Fruit fly (Drosophila melanogaster) whole organism, adult: ENCODE data around the gene CG31279.

ENCODE experiments used
- CG11617 ChIP-seq: fragments of 200-800 bp; sonication (Bioruptor generic); optimal IDR thresholded peaks from 2 replicates; lab custom pipeline; 2017; ENCODE audit warnings: mild to moderate bottlenecking, missing biosample characterization, missing genetic modification reagents, missing genetic modification characterization
- CG12768 ChIP-seq: fragments of 200-800 bp; sonication (Bioruptor generic); optimal IDR thresholded peaks from 2 replicates; lab custom pipeline; 2017; ENCODE audit warnings: missing biosample characterization, missing genetic modification characterization, mild to moderate bottlenecking, moderate library complexity, missing genetic modification reagents
- CG14711 ChIP-seq: fragments of 200-800 bp; sonication (Bioruptor generic); optimal IDR thresholded peaks from 2 replicates; lab custom pipeline; 2018; ENCODE audit warnings: missing biosample characterization, mild to moderate bottlenecking, missing genetic modification characterization, moderate library complexity
- CG1620 ChIP-seq: fragments of 200-800 bp; sonication (Bioruptor generic); optimal IDR thresholded peaks from 2 replicates; lab custom pipeline; 2016; ENCODE audit warnings: missing biosample characterization, missing genetic modification characterization
- CG33017 ChIP-seq: fragments of 200-800 bp; sonication (Bioruptor generic); optimal IDR thresholded peaks from 2 replicates; lab custom pipeline; 2018; ENCODE audit warnings: missing biosample characterization, mild to moderate bottlenecking, missing genetic modification characterization, moderate library complexity
- CG5204 ChIP-seq: fragments of 200-800 bp; sonication (Bioruptor generic); optimal IDR thresholded peaks from 2 replicates; lab custom pipeline; 2016; ENCODE audit warnings: missing biosample characterization, missing genetic modification characterization
- CG7045 ChIP-seq: fragments of 200-800 bp; sonication (Bioruptor generic); optimal IDR thresholded peaks from 2 replicates; lab custom pipeline; 2017; ENCODE audit warnings: missing biosample characterization, mild to moderate bottlenecking, missing genetic modification characterization
- CG7101 ChIP-seq: fragments of 200-800 bp; sonication (Bioruptor generic); optimal IDR thresholded peaks from 2 replicates; lab custom pipeline; 2018; ENCODE audit warnings: missing biosample characterization, mild to moderate bottlenecking, missing genetic modification characterization, moderate library complexity
- Clk ChIP-seq: fragments of 200-800 bp; sonication (Bioruptor generic); optimal IDR thresholded peaks from 2 replicates; lab custom pipeline; 2017; ENCODE audit warnings: missing biosample characterization, missing genetic modification characterization
- Crg-1 ChIP-seq: fragments of 200-800 bp; sonication (Bioruptor generic); optimal IDR thresholded peaks from 2 replicates; lab custom pipeline; 2016; ENCODE audit warnings: missing biosample characterization, missing genetic modification characterization
- Hr96 ChIP-seq: fragments of 200-800 bp; sonication (Bioruptor generic); optimal IDR thresholded peaks from 2 replicates; lab custom pipeline; 2016; ENCODE audit warnings: missing biosample characterization, missing genetic modification characterization
- Mnt ChIP-seq: fragments of 200-800 bp; sonication (Bioruptor generic); optimal IDR thresholded peaks from 2 replicates; lab custom pipeline; 2016; ENCODE audit warnings: missing biosample characterization, mild to moderate bottlenecking, missing genetic modification characterization
- bab1 ChIP-seq: fragments of 200-800 bp; sonication (Bioruptor generic); optimal IDR thresholded peaks from 3 replicates; lab custom pipeline; 2019; ENCODE audit warnings: missing biosample characterization, mild to moderate bottlenecking, missing genetic modification characterization, moderate library complexity
- cic ChIP-seq: fragments of 200-800 bp; sonication (Bioruptor generic); optimal IDR thresholded peaks from 2 replicates; lab custom pipeline; 2017; ENCODE audit warnings: missing biosample characterization, mild to moderate bottlenecking, missing genetic modification characterization, moderate library complexity
- cnc ChIP-seq, 2 experiments: fragments of >200 bp; optimal IDR thresholded peaks; 2 replicates each; lab custom pipeline; 2017
- kay ChIP-seq: fragments of 200-800 bp; sonication (Bioruptor generic); peaks from one replicate; lab custom pipeline; 2016; ENCODE audit warnings: missing biosample characterization, missing genetic modification characterization, borderline replicate concordance
- ovo ChIP-seq: fragments of 200-800 bp; sonication (Bioruptor generic); optimal IDR thresholded peaks from 2 replicates; lab custom pipeline; 2016; ENCODE audit warnings: missing biosample characterization, missing genetic modification characterization
- pad ChIP-seq: fragments of 200-800 bp; sonication (Bioruptor generic); optimal IDR thresholded peaks from 3 replicates; lab custom pipeline; 2017; ENCODE audit warnings: missing biosample characterization, missing genetic modification characterization, mild to moderate bottlenecking, moderate library complexity, missing genetic modification reagents
- tj ChIP-seq: fragments of 200-800 bp; sonication (Bioruptor generic); optimal IDR thresholded peaks from 3 replicates; lab custom pipeline; 2017; ENCODE audit warnings: missing biosample characterization, mild to moderate bottlenecking, missing genetic modification characterization, moderate library complexity
- toe ChIP-seq: fragments of 200-800 bp; sonication (Bioruptor generic); optimal IDR thresholded peaks from 2 replicates; lab custom pipeline; 2016; ENCODE audit warnings: missing biosample characterization, missing genetic modification characterization

The CG31279 gene

DNA sequence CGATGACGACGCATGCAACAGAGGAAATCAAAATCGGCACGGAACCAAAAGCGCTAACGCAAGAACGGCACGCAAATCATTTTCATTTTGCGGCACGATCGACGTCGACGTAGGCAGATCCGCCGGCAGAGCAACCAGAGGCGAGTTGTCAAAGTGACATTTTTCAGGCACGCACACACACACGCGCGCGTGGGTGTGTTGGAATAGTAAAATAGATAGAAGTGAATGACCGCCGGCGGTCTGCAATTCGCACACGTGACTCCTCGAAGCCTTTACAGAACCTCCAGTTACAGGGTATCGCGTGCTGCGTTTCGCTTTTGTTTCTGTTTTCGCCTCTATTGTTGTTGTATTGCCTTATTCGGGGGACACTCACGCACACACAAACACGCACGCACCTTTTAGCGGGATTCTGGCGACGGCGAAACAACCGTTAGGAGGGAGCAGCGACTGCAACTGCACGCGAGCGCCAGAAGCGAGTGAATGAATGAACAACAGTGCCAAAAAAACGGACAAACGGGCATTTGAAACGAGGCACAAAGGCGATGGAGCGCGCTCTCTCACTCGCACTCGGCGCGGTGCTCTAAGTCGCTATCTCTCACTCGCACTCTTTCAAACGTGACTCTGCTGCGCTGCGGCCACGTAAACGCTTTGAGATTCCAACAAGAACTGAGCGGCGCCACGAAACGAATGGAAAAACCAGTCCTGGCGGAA lies 27.3 kb upstream of the CG31279 start, which contains the start of gene ss:
Gene ss, minus strand, starts transcription at position 668 of the 711 bp plus-strand sequence.
- TF ChIP-seq tj (GFP tag; lab: Kevin White, UChicago) (no peak), pad (GFP tag; lab: Kevin White, UChicago) (no peak), Mnt (GFP tag; lab: Kevin White, UChicago) (no peak), Crg-1 (GFP tag; lab: Kevin White, UChicago) (no peak), CG11617 (GFP tag; lab: Kevin White, UChicago) (no peak), bab1 (no peak), Clk (GFP tag; lab: Kevin White, UChicago) (no peak), CG14711 (tag; lab: Kevin White, UChicago) (no peak), Hr96 (GFP tag; lab: Kevin White, UChicago) (no peak), CG5204 (no peak), cic (no peak), ovo (GFP tag; lab: Kevin White, UChicago) (no peak), cnc (optimal IDR thresholded peaks at IDR 0.05; lab: Kevin White, UChicago) (no peak), CG12768 (GFP tag; lab: Kevin White, UChicago) (no peak), CG7101 (no peak)

dm6 chr3R:16403734-16404057 lies 26.8 kb upstream of the CG31279 start:
- TF ChIP-seq toe (no peak), Clk (GFP tag; lab: Kevin White, UChicago) (no peak), CG12768 (GFP tag; lab: Kevin White, UChicago) (no peak), tj (GFP tag; lab: Kevin White, UChicago) (no peak), Hr96 (GFP tag; lab: Kevin White, UChicago) (no peak), CG7045 (no peak), kay (GFP tag; lab: Kevin White, UChicago) (no peak), cic (no peak), bab1 (no peak), CG33017 (no peak), Crg-1 (GFP tag; lab: Kevin White, UChicago) (no peak), CG7101 (no peak), pad (GFP tag; lab: Kevin White, UChicago) (no peak)

- no peak for TF ChIP-seq CG7101
- TF ChIP-seq kay (GFP tag; lab: Kevin White, UChicago): no peak
- TF ChIP-seq ovo (GFP tag; lab: Kevin White, UChicago): no peak
- no peak for TF ChIP-seq Clk (GFP tag; lab: Kevin White, UChicago)
- TF ChIP-seq cnc (optimal IDR thresholded peaks at IDR 0.05; lab: Kevin White, UChicago): no peak
- no peak for TF ChIP-seq bab1
- TF ChIP-seq CG11617 (GFP tag; lab: Kevin White, UChicago): no peak
- no peak for TF ChIP-seq tj (GFP tag; lab: Kevin White, UChicago)
- TF ChIP-seq CG33017: no peak
- no peak for TF ChIP-seq Mnt (GFP tag; lab: Kevin White, UChicago)
- TF ChIP-seq toe: no peak
- TF ChIP-seq CG12768 (GFP tag; lab: Kevin White, UChicago): no peak
- TF ChIP-seq CG5204: no peak
- TF ChIP-seq CG1620 (GFP tag; lab: Kevin White, UChicago): no peak
- TF ChIP-seq cic: no peak
Observed at dm6 chr3R:16406618-16407017, 23.9 kb upstream of the CG31279 start.

- TF ChIP-seq bab1 (no peak), CG14711 (tag; lab: Kevin White, UChicago) (no peak), Mnt (GFP tag; lab: Kevin White, UChicago) (no peak), cnc (optimal IDR thresholded peaks at IDR 0.05; lab: Kevin White, UChicago) (no peak), CG5204 (no peak), Crg-1 (GFP tag; lab: Kevin White, UChicago) (no peak), cic (no peak), pad (GFP tag; lab: Kevin White, UChicago) (no peak), Hr96 (GFP tag; lab: Kevin White, UChicago) (no peak), CG12768 (GFP tag; lab: Kevin White, UChicago) (no peak), CG33017 (no peak), CG7045 (no peak), Clk (GFP tag; lab: Kevin White, UChicago) (no peak), CG7101 (no peak), ovo (GFP tag; lab: Kevin White, UChicago) (no peak), tj (GFP tag; lab: Kevin White, UChicago) (no peak)
Observed at dm6 chr3R:16408434-16408833, 22.0 kb upstream of the CG31279 start.

- no peak for TF ChIP-seq CG11617 (GFP tag; lab: Kevin White, UChicago)
- no peak for TF ChIP-seq Clk (GFP tag; lab: Kevin White, UChicago)
- no peak for TF ChIP-seq cnc (optimal IDR thresholded peaks at IDR 0.05; lab: Kevin White, UChicago)
- TF ChIP-seq toe: no peak
- no peak for TF ChIP-seq ovo (GFP tag; lab: Kevin White, UChicago)
- TF ChIP-seq kay (GFP tag; lab: Kevin White, UChicago): no peak
- no peak for TF ChIP-seq CG33017
- no peak for TF ChIP-seq pad (GFP tag; lab: Kevin White, UChicago)
- no peak for TF ChIP-seq tj (GFP tag; lab: Kevin White, UChicago)
- no peak for TF ChIP-seq cic
- no peak for TF ChIP-seq CG7101
- TF ChIP-seq Mnt (GFP tag; lab: Kevin White, UChicago): no peak
- no peak for TF ChIP-seq CG12768 (GFP tag; lab: Kevin White, UChicago)
- no peak for TF ChIP-seq CG7045
- TF ChIP-seq CG14711 (tag; lab: Kevin White, UChicago): no peak
Observed at dm6 chr3R:16410706-16411105, 19.8 kb upstream of the CG31279 start.

- TF ChIP-seq CG12768 (GFP tag; lab: Kevin White, UChicago) (no peak), Hr96 (GFP tag; lab: Kevin White, UChicago) (no peak), ovo (GFP tag; lab: Kevin White, UChicago) (no peak), pad (GFP tag; lab: Kevin White, UChicago) (no peak), CG5204 (no peak), kay (GFP tag; lab: Kevin White, UChicago) (no peak), CG1620 (GFP tag; lab: Kevin White, UChicago) (no peak), Crg-1 (GFP tag; lab: Kevin White, UChicago) (no peak), Mnt (GFP tag; lab: Kevin White, UChicago) (no peak), tj (GFP tag; lab: Kevin White, UChicago) (no peak), Clk (GFP tag; lab: Kevin White, UChicago) (no peak), CG7045 (no peak), CG7101 (no peak), CG14711 (tag; lab: Kevin White, UChicago) (no peak), toe (no peak), cnc (optimal IDR thresholded peaks at IDR 0.05; lab: Kevin White, UChicago) (no peak), CG11617 (GFP tag; lab: Kevin White, UChicago) (no peak)
Observed at dm6 chr3R:16413734-16414133, 16.7 kb upstream of the CG31279 start.
